Fruit fly (Drosophila melanogaster) ovary, adult (tissue): ENCODE measurements around the gene CG31176.

Experiments used
- CG17801 ChIP-seq: fragments of 200-800 bp; optimal IDR thresholded peaks from 2 replicates; lab custom pipeline; 2019; ENCODE audit warnings: missing biosample characterization, mild to moderate bottlenecking, missing genetic modification characterization, moderate library complexity; ENCODE audit not compliant: partially characterized antibody

The CG31176 gene

dm6 chr3R:21649823-21650499, 69.5 kb downstream of the CG31176 start:
- no peak for TF ChIP-seq CG17801 (GFP tag; lab: Kevin White, UChicago)

DNA sequence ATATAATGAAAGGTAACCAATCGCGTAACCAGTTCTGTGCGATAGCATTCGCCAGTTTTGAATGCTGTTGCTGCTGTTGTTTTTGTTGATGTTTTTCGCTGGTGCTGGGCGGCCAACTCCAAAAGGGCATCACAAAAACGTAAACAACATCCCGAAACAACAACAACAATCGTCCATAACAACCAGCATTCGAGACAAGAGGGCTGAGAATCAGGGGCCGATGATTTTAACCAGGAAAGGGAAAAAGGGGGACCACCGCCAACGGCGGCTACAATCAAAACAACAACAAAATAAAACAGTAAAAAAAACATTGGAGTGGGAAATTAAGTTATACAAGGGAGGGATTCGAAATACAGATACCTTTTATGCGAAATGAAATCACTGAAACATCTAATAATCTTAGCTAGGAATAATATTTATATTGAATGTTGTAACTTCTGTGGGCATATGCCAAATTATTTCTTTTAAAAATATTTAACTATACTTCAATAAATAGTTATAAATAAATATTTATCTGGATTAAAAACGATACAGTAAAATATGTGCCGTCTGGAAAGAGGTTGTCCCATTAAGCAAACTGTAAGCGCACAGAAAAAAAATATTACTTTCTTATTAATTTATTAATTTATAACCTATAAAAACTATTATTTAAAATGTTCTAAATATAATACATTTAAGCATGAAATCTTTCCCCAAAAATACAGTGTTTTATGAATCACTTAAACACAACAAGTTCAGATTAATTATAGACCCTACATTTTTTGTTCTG, 70.2 kb downstream of the CG31176 start:
- no peak for TF ChIP-seq CG17801 (GFP tag; lab: Kevin White, UChicago)

DNA sequence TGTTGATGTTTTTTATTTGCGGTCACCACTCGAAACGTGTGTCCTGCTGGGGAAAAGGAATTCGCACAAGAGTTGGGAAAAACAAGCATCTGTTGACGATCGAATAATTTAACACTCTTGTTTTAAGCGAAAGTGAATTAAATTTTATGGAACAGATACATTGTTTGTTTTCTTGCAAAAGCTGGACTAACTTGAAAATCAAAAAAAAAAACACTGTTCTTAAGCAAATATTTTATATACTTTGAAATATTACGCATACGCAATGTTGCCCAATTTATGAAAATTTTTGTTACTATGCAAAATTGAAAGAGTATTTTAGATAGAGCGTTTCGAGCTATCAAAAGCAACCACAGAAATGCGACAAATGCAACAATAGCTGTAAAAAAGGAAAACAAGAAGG, 71.0 kb downstream of the CG31176 start:
- no peak for TF ChIP-seq CG17801 (GFP tag; lab: Kevin White, UChicago)

- no peak for TF ChIP-seq CG17801 (GFP tag; lab: Kevin White, UChicago)
These were observed 73.4 kb downstream of the CG31176 start for dm6 chr3R:21645904-21646664.

dm6 chr3R:21644222-21644621, 75.2 kb downstream of the CG31176 start:
- TF ChIP-seq CG17801 (GFP tag; lab: Kevin White, UChicago) = no peak

DNA sequence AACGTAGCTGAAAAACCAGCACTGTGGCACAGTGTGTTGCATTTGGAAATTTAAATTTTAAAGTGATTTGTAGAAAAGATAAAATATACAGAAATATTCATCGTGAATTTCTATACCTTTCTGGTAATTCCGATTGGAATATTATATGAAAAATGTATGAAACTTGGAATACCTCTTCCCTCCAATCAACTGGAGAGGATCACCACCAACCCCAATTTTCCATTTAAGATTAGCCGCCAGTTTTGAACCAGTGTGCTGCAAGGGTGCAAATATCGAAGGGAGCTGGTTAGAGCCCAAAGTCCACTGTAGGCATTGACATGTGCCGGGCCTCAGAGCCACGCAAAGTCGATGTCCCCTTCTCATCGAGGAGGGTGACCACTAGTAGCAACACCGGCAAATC, 76.3 kb downstream of the CG31176 start:
- no peak for TF ChIP-seq CG17801 (GFP tag; lab: Kevin White, UChicago)

dm6 chr3R:21642301-21642700, 77.2 kb downstream of the CG31176 start:
- TF ChIP-seq CG17801 (GFP tag; lab: Kevin White, UChicago) = no peak

- no peak for TF ChIP-seq CG17801 (GFP tag; lab: Kevin White, UChicago)
These were observed 77.8 kb downstream of the CG31176 start for dm6 chr3R:21641517-21642137.

DNA sequence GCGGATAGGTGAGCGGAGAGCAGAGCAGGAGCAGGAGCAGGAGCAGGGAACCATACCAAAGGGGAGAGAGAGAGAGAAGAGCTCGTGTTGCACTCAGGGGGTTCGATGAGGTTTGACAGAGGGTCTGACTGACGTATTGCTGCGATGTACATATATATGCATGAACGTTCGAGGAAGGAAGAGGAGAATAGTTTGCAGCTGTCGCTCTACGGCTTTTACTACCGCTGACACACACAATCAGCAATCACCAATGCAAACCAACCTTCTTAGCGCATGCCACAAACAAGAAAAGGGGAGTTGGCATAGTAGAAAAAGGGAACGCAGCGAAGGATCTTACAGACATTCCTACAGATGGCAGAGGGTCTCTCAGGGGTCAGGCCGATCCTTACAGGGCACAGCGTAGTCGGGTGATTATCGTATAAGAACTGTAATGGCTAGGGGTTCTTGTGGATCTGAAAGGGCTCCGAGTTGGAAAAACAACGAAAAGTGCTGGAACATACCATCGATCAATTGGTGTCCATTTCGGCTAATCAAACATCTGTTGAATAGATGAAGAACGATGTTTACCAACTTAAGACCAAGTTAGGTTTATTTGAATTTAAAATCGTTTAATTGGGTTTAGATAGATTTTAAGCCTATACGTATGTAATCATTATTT, 79.0 kb downstream of the CG31176 start:
- TF ChIP-seq CG17801 (GFP tag; lab: Kevin White, UChicago) = no peak

DNA sequence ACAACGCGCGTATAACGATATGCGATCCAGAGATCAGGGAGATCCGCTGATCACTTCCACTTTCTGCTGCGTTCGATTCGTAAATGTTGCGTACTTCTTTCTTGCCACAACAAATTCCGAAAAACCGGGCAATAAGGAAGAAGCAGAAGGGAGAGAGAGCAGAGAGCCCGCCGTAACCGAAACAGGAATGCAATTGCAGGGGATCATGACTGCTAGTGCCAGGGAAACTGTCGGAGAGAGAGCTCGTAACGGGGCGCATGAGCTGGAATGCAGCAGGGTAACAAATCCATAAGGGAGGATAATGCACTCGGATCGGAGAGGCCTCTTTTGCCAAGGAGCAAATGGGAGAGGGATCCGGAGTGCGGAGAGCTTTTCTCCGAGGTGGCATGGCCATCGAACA, 81.0 kb downstream of the CG31176 start:
- no peak for TF ChIP-seq CG17801 (GFP tag; lab: Kevin White, UChicago)

DNA sequence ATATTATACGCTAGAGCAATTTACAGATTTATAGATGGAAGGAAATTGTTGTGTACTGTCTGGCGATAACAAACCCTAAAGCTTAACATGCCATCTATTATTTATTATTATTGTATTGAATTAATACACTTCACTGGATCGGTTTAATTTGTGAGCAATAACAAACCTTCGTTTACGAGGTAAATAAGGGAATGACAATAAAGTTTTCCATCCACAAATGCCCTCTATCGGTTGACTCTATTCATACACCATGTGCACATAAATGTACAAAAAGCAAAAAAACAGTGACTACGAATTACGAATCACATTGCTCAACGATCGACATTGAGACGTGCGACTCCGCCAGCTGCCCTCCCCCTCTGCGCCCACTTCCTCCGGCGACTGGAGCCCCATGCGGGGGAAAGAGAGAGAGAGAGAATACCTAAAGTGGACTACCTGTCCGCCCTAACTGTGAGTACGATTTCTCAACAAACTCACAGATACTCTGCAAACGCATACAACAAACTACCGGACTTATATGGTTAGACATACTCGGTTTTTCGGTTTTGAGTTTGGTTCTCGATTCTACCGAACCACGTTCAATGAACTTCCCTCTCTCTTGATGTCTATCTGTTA, 82.5 kb downstream of the CG31176 start:
- TF ChIP-seq CG17801 (GFP tag; lab: Kevin White, UChicago) = no peak

dm6 chr3R:21635975-21636678, 83.3 kb downstream of the CG31176 start:
- no peak for TF ChIP-seq CG17801 (GFP tag; lab: Kevin White, UChicago)

DNA sequence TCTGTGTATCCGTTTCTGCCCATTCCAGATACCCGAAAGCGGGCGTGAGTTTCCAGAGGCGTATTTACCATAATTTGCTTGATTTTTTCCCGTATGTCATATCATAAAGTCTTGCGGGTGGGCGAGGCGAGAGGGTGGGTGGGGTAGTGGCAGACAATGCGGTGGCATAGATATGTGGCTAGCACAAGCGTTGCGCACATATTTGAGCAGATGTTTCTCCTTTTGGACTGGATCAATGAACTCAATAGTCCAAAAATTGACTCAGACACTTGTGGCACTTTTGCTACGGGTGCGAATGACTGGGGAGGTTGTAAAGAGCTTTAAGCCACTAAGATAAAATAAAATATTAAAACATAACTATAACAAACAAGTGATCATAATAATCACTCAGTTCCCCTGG, 84.3 kb downstream of the CG31176 start:
- no peak for TF ChIP-seq CG17801 (GFP tag; lab: Kevin White, UChicago)
